Worm (Caenorhabditis elegans) whole organism, L3 larva: ENCODE measurements around the gene T05G5.1.
A peak's percentile ranks its signal among the peaks of the same experiment; 100 is the strongest.

Experiments
- ceh-16 ChIP-seq: sonication (generic microtip); optimal IDR thresholded peaks from 2 replicates; lab custom pipeline; 2017; ENCODE audit warnings: missing biosample characterization, missing genetic modification characterization
- ceh-28 ChIP-seq: fragments of 150-350 bp; optimal IDR thresholded peaks from 2 replicates; lab custom pipeline; 2014; ENCODE audit warnings: missing biosample characterization, missing genetic modification reagents, missing genetic modification characterization
- ceh-82 ChIP-seq: fragments of 150-350 bp; optimal IDR thresholded peaks from 2 replicates; lab custom pipeline; 2014; ENCODE audit warnings: missing biosample characterization, missing genetic modification characterization
- ceh-9 ChIP-seq: sonication (generic microtip); optimal IDR thresholded peaks from 2 replicates; lab custom pipeline; 2018; ENCODE audit warnings: missing biosample characterization, missing genetic modification characterization
- elt-2 ChIP-seq: sonication (generic microtip); optimal IDR thresholded peaks from 2 replicates; lab custom pipeline; 2016; ENCODE audit warnings: missing genetic modification reagents, mild to moderate bottlenecking, missing genetic modification characterization, missing compliant biosample characterization
- elt-3 ChIP-seq, 3 experiments: fragments of 150-350 bp in 1 of 3; sonication (generic microtip) in 2 of 3; optimal IDR thresholded peaks; 2 replicates in 2 of 3; 4 replicates in 1 of 3; lab custom pipeline; 2014 to 2017; ENCODE audit warnings: missing biosample characterization in 3 of 3, missing genetic modification characterization in 3 of 3
- fkh-10 ChIP-seq: sonication (generic microtip); optimal IDR thresholded peaks from 2 replicates; lab custom pipeline; 2017; ENCODE audit warnings: missing biosample characterization, missing genetic modification reagents, missing genetic modification characterization
- hmg-11 ChIP-seq: sonication (generic microtip); optimal IDR thresholded peaks from 2 replicates; lab custom pipeline; 2016; ENCODE audit warnings: missing genetic modification characterization, missing compliant biosample characterization
- jun-1 ChIP-seq: fragments of 150-350 bp; optimal IDR thresholded peaks from 2 replicates; lab custom pipeline; 2014; ENCODE audit warnings: missing biosample characterization, missing genetic modification reagents, missing genetic modification characterization
- lin-15B ChIP-seq: fragments of 150-350 bp; optimal IDR thresholded peaks from 2 replicates; lab custom pipeline; 2014; ENCODE audit warnings: missing biosample characterization, missing genetic modification characterization
- lsy-12 ChIP-seq: sonication (generic microtip); optimal IDR thresholded peaks from 2 replicates; lab custom pipeline; 2016; ENCODE audit warnings: mild to moderate bottlenecking, missing genetic modification characterization, missing compliant biosample characterization
- nfya-1 ChIP-seq: sonication (generic microtip); optimal IDR thresholded peaks from 2 replicates; lab custom pipeline; 2017; ENCODE audit warnings: missing genetic modification characterization, mild to moderate bottlenecking, missing compliant biosample characterization, antibody characterized with exemption, moderate library complexity; ENCODE audit not compliant: insufficient read depth
- nhr-12 ChIP-seq: fragments of 150-350 bp; optimal IDR thresholded peaks from 2 replicates; lab custom pipeline; 2014; ENCODE audit warnings: missing biosample characterization, missing genetic modification characterization
- nhr-23 ChIP-seq: fragments of 150-350 bp; optimal IDR thresholded peaks from 2 replicates; lab custom pipeline; 2014; ENCODE audit warnings: missing biosample characterization, missing genetic modification reagents, missing genetic modification characterization
- nhr-237 ChIP-seq: fragments of 150-350 bp; optimal IDR thresholded peaks from 2 replicates; lab custom pipeline; 2014; ENCODE audit warnings: missing biosample characterization, missing genetic modification characterization
- nhr-25 ChIP-seq: sonication (generic microtip); optimal IDR thresholded peaks from 2 replicates; lab custom pipeline; 2017; ENCODE audit warnings: missing biosample characterization, missing genetic modification characterization
- nhr-28 ChIP-seq: fragments of 150-350 bp; optimal IDR thresholded peaks from 2 replicates; lab custom pipeline; 2014; ENCODE audit warnings: missing biosample characterization, missing genetic modification characterization
- nhr-43 ChIP-seq: sonication (generic microtip); optimal IDR thresholded peaks from 2 replicates; lab custom pipeline; 2016; ENCODE audit warnings: mild to moderate bottlenecking, missing genetic modification characterization, missing compliant biosample characterization; ENCODE audit not compliant: poor library complexity, severe bottlenecking
- nhr-67 ChIP-seq: fragments of 150-350 bp; optimal IDR thresholded peaks from 2 replicates; lab custom pipeline; 2014; ENCODE audit warnings: missing biosample characterization, missing genetic modification characterization
- nhr-76 ChIP-seq: fragments of 150-350 bp; sonication (generic microtip); optimal IDR thresholded peaks from 5 replicates; lab custom pipeline; 2014; ENCODE audit warnings: missing biosample characterization, missing genetic modification characterization
- nhr-77 ChIP-seq: fragments of 150-350 bp; optimal IDR thresholded peaks from 2 replicates; lab custom pipeline; 2014; ENCODE audit warnings: missing biosample characterization, missing genetic modification characterization
- pha-4 ChIP-seq: fragments of 150-350 bp; optimal IDR thresholded peaks from 2 replicates; lab custom pipeline; 2014; ENCODE audit warnings: missing biosample characterization, missing genetic modification reagents, missing genetic modification characterization
- pqm-1 ChIP-seq: fragments of 150-350 bp; optimal IDR thresholded peaks from 2 replicates; lab custom pipeline; 2017; ENCODE audit warnings: missing biosample characterization, missing genetic modification characterization, inconsistent platforms
- sea-2 ChIP-seq: fragments of 150-350 bp; sonication (generic microtip); optimal IDR thresholded peaks from 4 replicates; lab custom pipeline; 2014; ENCODE audit warnings: missing biosample characterization, missing genetic modification reagents, missing genetic modification characterization
- snpc-4 ChIP-seq: fragments of 150-350 bp; optimal IDR thresholded peaks from 2 replicates; lab custom pipeline; 2014; ENCODE audit warnings: missing biosample characterization, missing genetic modification characterization
- tbx-2 ChIP-seq: sonication (generic microtip); optimal IDR thresholded peaks from 2 replicates; lab custom pipeline; 2016; ENCODE audit warnings: mild to moderate bottlenecking, missing genetic modification characterization, missing compliant biosample characterization
- unc-39 ChIP-seq: sonication (generic microtip); optimal IDR thresholded peaks from 4 replicates; lab custom pipeline; 2017; ENCODE audit warnings: missing biosample characterization, missing genetic modification characterization
- unc-62 ChIP-seq: fragments of 150-350 bp; sonication (generic microtip); optimal IDR thresholded peaks from 4 replicates; lab custom pipeline; 2014; ENCODE audit warnings: missing biosample characterization, missing genetic modification reagents, missing genetic modification characterization
- ztf-11 ChIP-seq: fragments of 150-350 bp; optimal IDR thresholded peaks from 2 replicates; lab custom pipeline; 2014; ENCODE audit warnings: missing biosample characterization, missing genetic modification characterization
- ztf-4 ChIP-seq: fragments of 150-350 bp; optimal IDR thresholded peaks from 2 replicates; lab custom pipeline; 2014; ENCODE audit warnings: missing biosample characterization, missing genetic modification characterization

T05G5.1 gene

DNA sequence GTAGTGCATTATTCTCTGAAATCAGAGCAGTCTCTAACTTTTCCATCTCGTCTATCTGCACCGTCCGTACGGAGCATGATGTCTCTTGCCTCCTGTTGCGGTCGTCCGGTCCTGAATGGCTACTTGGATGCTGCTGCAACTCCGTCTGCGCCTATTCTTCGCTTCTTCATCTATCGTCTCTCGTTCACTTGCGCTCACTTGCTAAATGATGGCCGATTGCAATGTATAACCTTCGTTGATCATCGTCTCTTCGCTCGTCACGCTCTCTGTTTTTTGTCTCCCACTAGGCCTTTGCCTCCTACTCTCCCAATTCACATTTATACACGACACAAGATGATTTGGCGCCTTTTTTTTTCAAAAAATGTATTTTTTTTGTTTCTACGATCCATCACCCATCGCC lies 45.8 kb downstream of the T05G5.1 start (continued):
- TF ChIP-seq elt-3 (tag; optimal IDR thresholded peaks at IDR 0.05; lab: Kevin White, UChicago) (no peak), nhr-43 (tag; lab: Kevin White, UChicago) (peak; percentile 10), unc-39 (tag; lab: Kevin White, UChicago) (no peak), ztf-11 (tag; lab: Kevin White, UChicago) (no peak), nhr-67 (tag; lab: Kevin White, UChicago) (no peak), ceh-28 (no peak)

DNA sequence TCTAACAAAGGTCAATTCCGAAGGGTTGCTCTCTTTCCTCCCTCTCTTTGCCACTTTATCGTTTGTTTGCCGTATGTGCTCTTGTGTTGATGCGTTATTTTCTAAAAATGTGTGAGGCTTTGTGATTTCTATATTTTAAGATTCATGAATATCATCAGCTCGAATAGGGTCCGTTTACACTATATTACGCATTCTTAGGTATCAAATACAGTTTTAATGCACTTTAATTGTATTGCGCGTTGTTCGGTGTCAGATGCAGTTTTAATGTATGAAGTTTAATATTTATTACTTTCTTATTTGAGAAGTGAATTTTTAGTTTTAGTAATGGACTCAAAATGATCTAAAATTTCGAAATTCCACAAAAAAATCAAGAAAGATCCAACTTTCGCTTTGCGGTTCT lies 46.7 kb downstream of the T05G5.1 start, which contains the start of gene bud-31:
TSS of gene bud-31 (minus strand) at position 101 of the 400 bp plus-strand sequence.
- no peak for TF ChIP-seq sea-2 (GFP tag; lab: Kevin White, UChicago)
- no peak for TF ChIP-seq tbx-2 (tag; lab: Kevin White, UChicago)
- no peak for TF ChIP-seq fkh-10

DNA sequence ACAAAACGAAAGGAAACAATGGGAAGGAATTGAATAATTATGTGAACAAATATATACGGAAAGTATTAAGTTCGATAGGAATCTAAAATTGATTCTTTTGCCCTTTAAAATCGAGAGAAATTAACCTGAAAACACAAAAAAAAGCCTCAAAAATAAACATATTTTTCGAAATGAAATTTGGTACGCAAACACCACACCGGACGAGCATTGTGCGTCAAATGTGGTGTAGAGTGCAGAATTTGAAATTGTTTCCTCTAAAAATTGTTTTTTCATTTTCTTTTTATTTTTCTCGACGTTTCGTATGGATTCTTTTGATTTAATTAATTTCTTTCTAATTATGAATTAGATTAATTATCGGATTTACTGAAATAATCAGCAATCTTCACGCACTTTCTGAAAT lies 47.8 kb downstream of the T05G5.1 start:
- no peak for TF ChIP-seq ceh-82 (tag; lab: Kevin White, UChicago)
- no peak for TF ChIP-seq ztf-4
- TF ChIP-seq nhr-23 (tag; lab: Kevin White, UChicago): no peak
- TF ChIP-seq nhr-12: no peak
- TF ChIP-seq hmg-11: peak; percentile 16
- peak; percentile 6 for TF ChIP-seq nhr-25 (tag; lab: Kevin White, UChicago)
- no peak for TF ChIP-seq nhr-76 (tag; lab: Kevin White, UChicago)
- TF ChIP-seq nfya-1: peak; percentile 52
- no peak for TF ChIP-seq lsy-12 (tag; lab: Kevin White, UChicago)
- TF ChIP-seq ceh-28: no peak
- TF ChIP-seq pqm-1 (tag; lab: Kevin White, UChicago): no peak
- TF ChIP-seq lin-15B (tag; lab: Kevin White, UChicago): peak; percentile 19
- TF ChIP-seq ceh-9: no peak
- TF ChIP-seq pha-4: peak; percentile 28
- TF ChIP-seq jun-1 (tag; lab: Kevin White, UChicago): no peak
- no peak for TF ChIP-seq unc-39 (tag; lab: Kevin White, UChicago)
- no peak for TF ChIP-seq nhr-28 (tag; lab: Kevin White, UChicago)
- TF ChIP-seq, all 47 proteins: peak for 5

DNA sequence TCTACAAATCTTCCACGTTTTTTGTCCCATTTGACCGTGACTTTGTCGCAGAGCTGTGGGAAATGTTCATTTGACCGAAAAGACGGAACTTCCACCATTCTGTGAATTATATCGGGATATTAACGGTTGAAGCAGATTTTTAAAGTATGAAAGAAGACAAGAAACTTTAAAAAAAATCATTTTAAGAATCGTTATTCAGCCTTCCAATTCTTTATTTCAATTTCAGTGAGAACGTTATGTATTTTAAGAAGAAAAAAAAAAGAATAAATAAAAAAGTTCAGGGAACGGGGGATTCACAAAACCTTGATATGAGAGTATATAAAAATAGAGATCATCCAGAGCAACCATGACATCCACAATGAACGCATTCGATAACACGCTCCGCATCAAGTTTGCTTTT lies 48.7 kb downstream of the T05G5.1 start, which contains the start of gene set-3:
TSS of gene set-3 (minus strand) at position 101 of the 400 bp plus-strand sequence.
- TF ChIP-seq jun-1 (tag; lab: Kevin White, UChicago) (no peak), lin-15B (tag; lab: Kevin White, UChicago) (no peak), nhr-23 (tag; lab: Kevin White, UChicago) (no peak), fkh-10 (no peak), nhr-12 (no peak)

DNA sequence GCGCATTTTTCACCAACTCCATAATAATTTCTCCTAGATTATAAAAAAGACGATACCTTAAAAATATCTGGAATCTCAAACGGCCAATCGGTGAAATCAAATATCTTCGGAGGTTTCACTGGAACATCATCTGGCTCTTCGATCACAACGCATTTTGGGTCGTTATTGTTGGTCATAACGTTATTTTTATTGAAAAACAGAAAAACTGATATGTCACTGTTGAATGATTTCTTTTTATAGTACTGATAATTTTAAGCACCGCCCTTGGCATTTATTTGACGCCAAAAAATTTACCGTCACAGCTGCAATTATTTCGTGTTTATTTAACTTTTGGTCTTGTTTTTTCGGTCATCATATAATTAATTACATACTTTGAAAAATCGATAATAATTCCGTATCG lies 53.1 kb downstream of the T05G5.1 start, which contains the start of gene best-5:
TSS of gene best-5 (minus strand) at position 210 of the 400 bp plus-strand sequence.
- TF ChIP-seq elt-2 (tag; lab: Kevin White, UChicago): peak; percentile 42
- TF ChIP-seq lin-15B (tag; lab: Kevin White, UChicago): no peak
- TF ChIP-seq pqm-1 (tag; lab: Kevin White, UChicago): peak; percentile 43

- TF ChIP-seq ceh-82 (tag; lab: Kevin White, UChicago): no peak
- TF ChIP-seq nhr-237 (tag; lab: Kevin White, UChicago): no peak
- no peak for TF ChIP-seq unc-39 (tag; lab: Kevin White, UChicago)
- TF ChIP-seq snpc-4 (tag; lab: Kevin White, UChicago): no peak
- TF ChIP-seq pqm-1 (tag; lab: Kevin White, UChicago): peak; percentile 91
- TF ChIP-seq nhr-77: no peak
- no peak for TF ChIP-seq sea-2 (GFP tag; lab: Kevin White, UChicago)
- TF ChIP-seq elt-2 (tag; lab: Kevin White, UChicago): peak; percentile 68
- no peak for TF ChIP-seq tbx-2 (tag; lab: Kevin White, UChicago)
- peak; percentile 34 for TF ChIP-seq pha-4
- TF ChIP-seq ceh-16 (tag; lab: Kevin White, UChicago): no peak
- TF ChIP-seq unc-62: no peak
- no peak for TF ChIP-seq nhr-12
Observed at ce11 chrIII:9689377-9689776, 53.8 kb downstream of the T05G5.1 start.
